Fruit fly (Drosophila melanogaster) whole organism, wandering third instar larva: Measurements from ENCODE around the gene Rbp1-like.

Experiments used
- Abd-B ChIP-seq: fragments of >200 bp; optimal IDR thresholded peaks from 2 replicates; lab custom pipeline; 2017; ENCODE audit warnings: missing biosample characterization, missing genetic modification characterization
- CG9705 ChIP-seq: fragments of 200-800 bp; sonication (Bioruptor generic); optimal IDR thresholded peaks from 2 replicates; lab custom pipeline; 2018; ENCODE audit warnings: missing biosample characterization, mild to moderate bottlenecking, missing genetic modification characterization
- Dfd ChIP-seq: fragments of >200 bp; optimal IDR thresholded peaks from 2 replicates; lab custom pipeline; 2017; ENCODE audit warnings: missing biosample characterization, missing genetic modification characterization
- Dif ChIP-seq: fragments of 200-275, 200-300 bp; sonication (Bioruptor generic); optimal IDR thresholded peaks from 2 replicates; lab custom pipeline; 2018; ENCODE audit warnings: missing biosample characterization, missing genetic modification characterization; ENCODE audit not compliant: partially characterized antibody
- GATAd ChIP-seq: sonication (Bioruptor generic); optimal IDR thresholded peaks from 2 replicates; lab custom pipeline; 2016; ENCODE audit warnings: missing biosample characterization, missing genetic modification characterization
- HLH106 ChIP-seq: fragments of 200-800 bp; optimal IDR thresholded peaks from 3 replicates; lab custom pipeline; 2019; ENCODE audit warnings: missing biosample characterization, mild to moderate bottlenecking, missing genetic modification characterization, moderate library complexity
- Hnf4 ChIP-seq: fragments of 200-800 bp; sonication (Bioruptor generic); optimal IDR thresholded peaks from 2 replicates; lab custom pipeline; 2016; ENCODE audit warnings: missing biosample characterization, mild to moderate bottlenecking, missing genetic modification characterization
- Hr78 ChIP-seq: fragments of >200 bp; optimal IDR thresholded peaks from 2 replicates; lab custom pipeline; 2017; ENCODE audit warnings: missing biosample characterization, missing genetic modification characterization
- Hr83 ChIP-seq: fragments of 200-300 bp; sonication (Bioruptor generic); optimal IDR thresholded peaks from 2 replicates; lab custom pipeline; 2016; ENCODE audit warnings: missing biosample characterization, mild to moderate bottlenecking, missing genetic modification characterization, moderate library complexity; ENCODE audit not compliant: poor library complexity, severe bottlenecking
- Jra ChIP-seq: sonication (Bioruptor generic); optimal IDR thresholded peaks from 2 replicates; lab custom pipeline; 2016; ENCODE audit warnings: missing biosample characterization, missing genetic modification characterization
- Mio ChIP-seq: sonication (Bioruptor generic); optimal IDR thresholded peaks from 2 replicates; lab custom pipeline; 2016; ENCODE audit warnings: missing biosample characterization, missing genetic modification characterization
- Myc ChIP-seq: fragments of >200 bp; optimal IDR thresholded peaks from 2 replicates; lab custom pipeline; 2017
- OdsH ChIP-seq: fragments of 200-800 bp; sonication (Bioruptor generic); optimal IDR thresholded peaks from 2 replicates; lab custom pipeline; 2016; ENCODE audit warnings: missing biosample characterization, mild to moderate bottlenecking, missing genetic modification characterization
- Sp1 ChIP-seq: fragments of 200-800 bp; sonication (Bioruptor generic); optimal IDR thresholded peaks from 3 replicates; lab custom pipeline; 2019; ENCODE audit warnings: missing biosample characterization, mild to moderate bottlenecking, missing genetic modification characterization, moderate library complexity
- Vsx2 ChIP-seq: fragments of 200-300, 225-300 bp; sonication (Bioruptor generic); optimal IDR thresholded peaks from 2 replicates; lab custom pipeline; 2018; ENCODE audit warnings: missing biosample characterization, missing genetic modification characterization; ENCODE audit not compliant: partially characterized antibody
- br ChIP-seq: fragments of 200-800 bp; sonication (Bioruptor generic); optimal IDR thresholded peaks from 2 replicates; lab custom pipeline; 2016; ENCODE audit warnings: missing biosample characterization, missing genetic modification characterization
- brk ChIP-seq: fragments of 200-800 bp; sonication (Bioruptor generic); optimal IDR thresholded peaks from 2 replicates; lab custom pipeline; 2016; ENCODE audit warnings: missing biosample characterization, mild to moderate bottlenecking, missing genetic modification characterization
- dl ChIP-seq, 2 experiments: fragments of 175-275, 200-275 bp in 1 of 2; fragments of 200-275 bp in 1 of 2; sonication (Bioruptor generic); optimal IDR thresholded peaks; lab custom pipeline; 2018; ENCODE audit warnings: mild to moderate bottlenecking in 2 of 2, missing biosample characterization in 2 of 2, missing genetic modification characterization in 2 of 2, moderate library complexity in 2 of 2; ENCODE audit not compliant: partially characterized antibody in 2 of 2, insufficient read depth in 1 of 2
- dmrt93B ChIP-seq: fragments of 200-800 bp; sonication (Bioruptor generic); optimal IDR thresholded peaks from 2 replicates; lab custom pipeline; 2018; ENCODE audit warnings: missing biosample characterization, mild to moderate bottlenecking, missing genetic modification characterization
- dsf ChIP-seq: sonication (Bioruptor generic); optimal IDR thresholded peaks from 2 replicates; lab custom pipeline; 2016; ENCODE audit warnings: missing biosample characterization, missing genetic modification characterization, borderline replicate concordance
- ey ChIP-seq: fragments of 200-800 bp; sonication (Bioruptor generic); optimal IDR thresholded peaks from 2 replicates; lab custom pipeline; 2016; ENCODE audit warnings: missing biosample characterization, missing genetic modification characterization
- foxo ChIP-seq, 2 experiments: fragments of 200-800 bp; sonication (Bioruptor generic); optimal IDR thresholded peaks; 2 replicates in 1 of 2; 3 replicates in 1 of 2; lab custom pipeline; 2016 to 2017; ENCODE audit warnings: missing biosample characterization in 2 of 2, missing genetic modification characterization in 2 of 2
- fru ChIP-seq: fragments of 200-800 bp; sonication (Bioruptor generic); optimal IDR thresholded peaks from 3 replicates; lab custom pipeline; 2016; ENCODE audit warnings: missing biosample characterization, mild to moderate bottlenecking, missing genetic modification characterization
- h ChIP-seq: fragments of 200-800 bp; sonication (Bioruptor generic); optimal IDR thresholded peaks from 3 replicates; lab custom pipeline; 2016; ENCODE audit warnings: missing biosample characterization, mild to moderate bottlenecking, missing genetic modification characterization
- jim ChIP-seq: fragments of 175-275, 200-325 bp; sonication (Bioruptor generic); optimal IDR thresholded peaks from 2 replicates; lab custom pipeline; 2016; ENCODE audit warnings: missing biosample characterization, mild to moderate bottlenecking, missing genetic modification characterization
- lola ChIP-seq: fragments of >200 bp; optimal IDR thresholded peaks from 2 replicates; lab custom pipeline; 2017; ENCODE audit warnings: missing biosample characterization, missing genetic modification characterization
- pan ChIP-seq: fragments of >200 bp; optimal IDR thresholded peaks from 2 replicates; lab custom pipeline; 2017
- psq ChIP-seq: fragments of 200-800 bp; sonication (Bioruptor generic); optimal IDR thresholded peaks from 3 replicates; lab custom pipeline; 2017; ENCODE audit warnings: missing biosample characterization, mild to moderate bottlenecking, missing genetic modification characterization, moderate library complexity
- rgr ChIP-seq: fragments of 200-800 bp; sonication (Bioruptor generic); optimal IDR thresholded peaks from 3 replicates; lab custom pipeline; 2016; ENCODE audit warnings: missing biosample characterization, mild to moderate bottlenecking, missing genetic modification characterization
- sv ChIP-seq: fragments of 200-800 bp; sonication (Bioruptor generic); optimal IDR thresholded peaks from 3 replicates; lab custom pipeline; 2016; ENCODE audit warnings: missing biosample characterization, missing genetic modification characterization
- tai ChIP-seq: sonication (Bioruptor generic); optimal IDR thresholded peaks from 2 replicates; lab custom pipeline; 2016; ENCODE audit warnings: missing biosample characterization, missing genetic modification characterization
- usp ChIP-seq: fragments of >200 bp; optimal IDR thresholded peaks from 2 replicates; lab custom pipeline; 2017; ENCODE audit warnings: missing biosample characterization, missing genetic modification characterization
- woc ChIP-seq: sonication (Bioruptor generic); optimal IDR thresholded peaks from 2 replicates; lab custom pipeline; 2016; ENCODE audit warnings: missing biosample characterization, mild to moderate bottlenecking, missing genetic modification characterization

Rbp1-like gene

dm6 chrX:13376520-13376919, 8.2 kb downstream of the Rbp1-like start:
- TF ChIP-seq tai, result peak; percentile 1
- TF ChIP-seq sv (GFP tag; lab: Kevin White, UChicago), result peak; percentile 0
- TF ChIP-seq ey (GFP tag; lab: Kevin White, UChicago), result peak; percentile 34
- no peak for TF ChIP-seq dsf (GFP tag; lab: Kevin White, UChicago)
- peak in 1 of 2 experiments; percentile 57 for TF ChIP-seq foxo (GFP tag; optimal IDR thresholded peaks at IDR 0.05; lab: Kevin White, UChicago)
- peak; percentile 50 for TF ChIP-seq h (GFP tag; lab: Kevin White, UChicago)
- TF ChIP-seq psq (GFP tag; lab: Kevin White, UChicago), result peak; percentile 22
- TF ChIP-seq rgr (GFP tag; lab: Kevin White, UChicago), result peak; percentile 51
- TF ChIP-seq fru, result peak; percentile 55
- TF ChIP-seq GATAd (GFP tag; lab: Kevin White, UChicago), result no peak

- TF ChIP-seq jim (GFP tag; lab: Kevin White, UChicago), result no peak
- TF ChIP-seq tai, result no peak
- TF ChIP-seq dmrt93B, result no peak
- TF ChIP-seq OdsH (GFP tag; lab: Kevin White, UChicago), result no peak
- TF ChIP-seq Mio (GFP tag; lab: Kevin White, UChicago), result no peak
- no peak for TF ChIP-seq rgr (GFP tag; lab: Kevin White, UChicago)
- TF ChIP-seq br (GFP tag; lab: Kevin White, UChicago), result no peak
- TF ChIP-seq psq (GFP tag; lab: Kevin White, UChicago), result no peak
Observed at dm6 chrX:13375489-13375997, 9.1 kb downstream of the Rbp1-like start.

- TF ChIP-seq woc (GFP tag; lab: Kevin White, UChicago), result no peak
- no peak for TF ChIP-seq Jra (GFP tag; lab: Kevin White, UChicago)
- TF ChIP-seq GATAd (GFP tag; lab: Kevin White, UChicago), result no peak
- no peak for TF ChIP-seq fru
- no peak for TF ChIP-seq rgr (GFP tag; lab: Kevin White, UChicago)
- no peak for TF ChIP-seq psq (GFP tag; lab: Kevin White, UChicago)
- TF ChIP-seq br (GFP tag; lab: Kevin White, UChicago), result no peak
Observed at dm6 chrX:13374979-13375378, 9.7 kb downstream of the Rbp1-like start.

- TF ChIP-seq Myc (lab: Kevin White, UChicago) (no peak), dsf (GFP tag; lab: Kevin White, UChicago) (no peak), Hr83 (GFP tag; lab: Kevin White, UChicago) (no peak), Vsx2 (GFP tag; lab: Kevin White, UChicago) (no peak), Sp1 (GFP tag; lab: Kevin White, UChicago) (no peak), GATAd (GFP tag; lab: Kevin White, UChicago) (no peak), h (GFP tag; lab: Kevin White, UChicago) (no peak), tai (no peak), ey (GFP tag; lab: Kevin White, UChicago) (no peak), Hr78 (GFP tag; lab: Kevin White, UChicago) (no peak)
Observed at dm6 chrX:13374154-13374536, 10.5 kb downstream of the Rbp1-like start.

- peak; percentile 1 for TF ChIP-seq Myc (lab: Kevin White, UChicago)
- peak; percentile 90 for TF ChIP-seq HLH106 (tag; lab: Kevin White, UChicago)
- no peak for TF ChIP-seq tai
- TF ChIP-seq br (GFP tag; lab: Kevin White, UChicago), result peak; percentile 79
- peak in 1 of 2 experiments; percentile 0 for TF ChIP-seq dl (GFP tag; optimal IDR thresholded peaks at IDR 0.05; lab: Kevin White, UChicago; ENCODE audit: insufficient read depth in 1 of 2, partially characterized antibody in 2 of 2)
- peak; percentile 87 for TF ChIP-seq OdsH (GFP tag; lab: Kevin White, UChicago)
- TF ChIP-seq brk (GFP tag; lab: Kevin White, UChicago), result peak; percentile 91
- TF ChIP-seq Hr78 (GFP tag; lab: Kevin White, UChicago), result no peak
- peak; percentile 94 for TF ChIP-seq Sp1 (GFP tag; lab: Kevin White, UChicago)
- TF ChIP-seq Jra (GFP tag; lab: Kevin White, UChicago), result peak; percentile 44
- TF ChIP-seq Mio (GFP tag; lab: Kevin White, UChicago), result no peak
- TF ChIP-seq jim (GFP tag; lab: Kevin White, UChicago), result no peak
- TF ChIP-seq Abd-B (GFP tag; lab: Kevin White, UChicago), result no peak
- peak; percentile 55 for TF ChIP-seq dsf (GFP tag; lab: Kevin White, UChicago)
- peak in 1 of 2 experiments; percentile 70 for TF ChIP-seq foxo (GFP tag; optimal IDR thresholded peaks at IDR 0.05; lab: Kevin White, UChicago)
- TF ChIP-seq pan (lab: Kevin White, UChicago), result no peak
- TF ChIP-seq CG9705 (GFP tag; lab: Kevin White, UChicago), result peak; percentile 69
- TF ChIP-seq Hr83 (GFP tag; lab: Kevin White, UChicago), result no peak
- TF ChIP-seq lola (GFP tag; lab: Kevin White, UChicago), result no peak
- peak; percentile 92 for TF ChIP-seq h (GFP tag; lab: Kevin White, UChicago)
- peak; percentile 53 for TF ChIP-seq fru
- peak; percentile 75 for TF ChIP-seq woc (GFP tag; lab: Kevin White, UChicago)
- peak; percentile 92 for TF ChIP-seq rgr (GFP tag; lab: Kevin White, UChicago)
- peak; percentile 76 for TF ChIP-seq Hnf4 (GFP tag; lab: Kevin White, UChicago)
- no peak for TF ChIP-seq Dif (GFP tag; lab: Kevin White, UChicago)
- no peak for TF ChIP-seq Dfd
- TF ChIP-seq dmrt93B, result peak; percentile 71
- TF ChIP-seq psq (GFP tag; lab: Kevin White, UChicago), result peak; percentile 82
- peak; percentile 63 for TF ChIP-seq sv (GFP tag; lab: Kevin White, UChicago)
- peak; percentile 83 for TF ChIP-seq ey (GFP tag; lab: Kevin White, UChicago)
- TF ChIP-seq usp (GFP tag; lab: Kevin White, UChicago), result no peak
Observed at dm6 chrX:13373239-13374153, 11.2 kb downstream of the Rbp1-like start.
